Fruit fly (Drosophila melanogaster) whole organism, embryonic: ENCODE measurements around the gene CG6749.

ENCODE experiments used
- CG10565 ChIP-seq: fragments of 200-800 bp; sonication (Bioruptor generic); optimal IDR thresholded peaks from 3 replicates; lab custom pipeline; 2016; ENCODE audit warnings: missing biosample characterization, mild to moderate bottlenecking, missing genetic modification characterization
- CG13624 ChIP-seq: fragments of 200-800 bp; sonication (Bioruptor generic); optimal IDR thresholded peaks from 2 replicates; lab custom pipeline; 2016; ENCODE audit warnings: missing biosample characterization, missing genetic modification characterization
- CG17359 ChIP-seq: fragments of 200-800 bp; sonication (Bioruptor generic); optimal IDR thresholded peaks from 3 replicates; lab custom pipeline; 2018; ENCODE audit warnings: missing biosample characterization, mild to moderate bottlenecking, missing genetic modification characterization, moderate library complexity
- CG2116 ChIP-seq: fragments of 200-800 bp; sonication (Bioruptor generic); optimal IDR thresholded peaks from 3 replicates; lab custom pipeline; 2018; ENCODE audit warnings: missing biosample characterization, mild to moderate bottlenecking, missing genetic modification characterization
- CG2199 ChIP-seq: fragments of 200-800 bp; sonication (Bioruptor generic); IDR thresholded peaks from 3 replicates; pipeline ENCODE4 v1.3.6; 2022; ENCODE audit warnings: missing biosample characterization, missing genetic modification characterization
- CG2889 ChIP-seq: fragments of 200-800 bp; sonication (Bioruptor generic); IDR thresholded peaks from 3 replicates; pipeline ENCODE4 v1.3.6; 2022; ENCODE audit warnings: missing biosample characterization, missing genetic modification characterization
- CG30020 ChIP-seq: fragments of 200-800 bp; optimal IDR thresholded peaks from 2 replicates; lab custom pipeline; 2019; ENCODE audit warnings: missing biosample characterization, mild to moderate bottlenecking, missing genetic modification characterization, moderate library complexity
- CG30403 ChIP-seq: fragments of 200-800 bp; sonication (Bioruptor generic); optimal IDR thresholded peaks from 3 replicates; lab custom pipeline; 2016; ENCODE audit warnings: missing biosample characterization, missing genetic modification characterization
- CG34376 ChIP-seq: fragments of 200-800 bp; sonication (Bioruptor generic); optimal IDR thresholded peaks from 2 replicates; lab custom pipeline; 2018; ENCODE audit warnings: missing biosample characterization, mild to moderate bottlenecking, missing genetic modification characterization
- CG3995 ChIP-seq: fragments of 200-800 bp; sonication (Bioruptor generic); optimal IDR thresholded peaks from 3 replicates; lab custom pipeline; 2016; ENCODE audit warnings: missing biosample characterization, missing genetic modification characterization
- CG5245 ChIP-seq: fragments of 200-800 bp; sonication (Bioruptor generic); optimal IDR thresholded peaks from 3 replicates; lab custom pipeline; 2016; ENCODE audit warnings: missing biosample characterization, missing genetic modification characterization
- CG6654 ChIP-seq: fragments of 200-800 bp; sonication (Bioruptor generic); optimal IDR thresholded peaks from 2 replicates; lab custom pipeline; 2017; ENCODE audit warnings: missing biosample characterization, mild to moderate bottlenecking, missing genetic modification characterization
- CG7963 ChIP-seq: fragments of 200-800 bp; sonication (Bioruptor generic); IDR thresholded peaks from 3 replicates; pipeline ENCODE4 v1.3.6; 2022; ENCODE audit warnings: missing biosample characterization, missing genetic modification characterization; ENCODE audit not compliant: partially characterized antibody
- CG7987 ChIP-seq: fragments of 200-800 bp; sonication (Bioruptor generic); optimal IDR thresholded peaks from 2 replicates; lab custom pipeline; 2018; ENCODE audit warnings: missing biosample characterization, mild to moderate bottlenecking, missing genetic modification characterization, moderate library complexity
- CG8281 ChIP-seq: fragments of 200-800 bp; sonication (Bioruptor generic); optimal IDR thresholded peaks from 2 replicates; lab custom pipeline; 2018; ENCODE audit warnings: missing biosample characterization, mild to moderate bottlenecking, missing genetic modification characterization, moderate library complexity
- CG9932 ChIP-seq: fragments of 200-800 bp; sonication (Bioruptor generic); IDR thresholded peaks from 2 replicates; pipeline ENCODE4 v1.3.6; 2022; ENCODE audit warnings: missing biosample characterization, missing genetic modification characterization
- Chrac-16 ChIP-seq: fragments of 200-800 bp; sonication (Bioruptor generic); optimal IDR thresholded peaks from 3 replicates; lab custom pipeline; 2016; ENCODE audit warnings: missing biosample characterization, missing genetic modification characterization
- D19B ChIP-seq: fragments of 200-800 bp; sonication (Bioruptor generic); optimal IDR thresholded peaks from 2 replicates; lab custom pipeline; 2017; ENCODE audit warnings: missing biosample characterization, mild to moderate bottlenecking, missing genetic modification characterization
- Dip2 ChIP-seq: fragments of 200-800 bp; sonication (Bioruptor generic); IDR thresholded peaks from 2 replicates; pipeline ENCODE4 v1.3.6; 2022; ENCODE audit warnings: missing biosample characterization, missing genetic modification characterization
- Doc3 ChIP-seq: fragments of 200-800 bp; sonication (Bioruptor generic); IDR thresholded peaks from 3 replicates; pipeline ENCODE4 v1.3.6; 2022; ENCODE audit warnings: missing biosample characterization, missing genetic modification characterization; ENCODE audit not compliant: partially characterized antibody
- Fer1 ChIP-seq: fragments of 200-800 bp; sonication (Bioruptor generic); optimal IDR thresholded peaks from 2 replicates; lab custom pipeline; 2017; ENCODE audit warnings: missing biosample characterization, mild to moderate bottlenecking, missing genetic modification characterization
- Hand ChIP-seq: fragments of 200-800 bp; sonication (Bioruptor generic); optimal IDR thresholded peaks from 2 replicates; lab custom pipeline; 2017; ENCODE audit warnings: mild to moderate bottlenecking, missing biosample characterization, missing genetic modification reagents, missing genetic modification characterization
- HmgZ ChIP-seq: fragments of 200-800 bp; sonication (Bioruptor generic); optimal IDR thresholded peaks from 2 replicates; lab custom pipeline; 2018; ENCODE audit warnings: missing biosample characterization, mild to moderate bottlenecking, missing genetic modification characterization
- Hmr ChIP-seq: fragments of 200-800 bp; sonication (Bioruptor generic); optimal IDR thresholded peaks from 3 replicates; lab custom pipeline; 2017; ENCODE audit warnings: mild to moderate bottlenecking, missing biosample characterization, missing genetic modification reagents, missing genetic modification characterization
- Hr39 ChIP-seq: fragments of >200 bp; optimal IDR thresholded peaks from 2 replicates; lab custom pipeline; 2017
- Meics ChIP-seq: fragments of 200-800 bp; sonication (Bioruptor generic); optimal IDR thresholded peaks from 2 replicates; lab custom pipeline; 2017; ENCODE audit warnings: missing biosample characterization, mild to moderate bottlenecking, missing genetic modification characterization
- Nf-YA ChIP-seq: fragments of 200-800 bp; sonication (Bioruptor generic); IDR thresholded peaks from 2 replicates; pipeline ENCODE4 v1.3.6; 2022; ENCODE audit warnings: missing biosample characterization, missing genetic modification characterization
- Trl ChIP-seq, 3 experiments: fragments of >200 bp in 2 of 3; fragments of 200-800 bp in 1 of 3; sonication (Bioruptor generic) in 1 of 3; optimal IDR thresholded peaks; 2 replicates in 1 of 3; 3 replicates in 2 of 3; lab custom pipeline; 2016 to 2017; ENCODE audit warnings: missing biosample characterization in 1 of 3, missing genetic modification characterization in 1 of 3
- crp ChIP-seq, 2 experiments: fragments of 200-800 bp; sonication (Bioruptor generic); optimal IDR thresholded peaks; 2 replicates in 1 of 2; 3 replicates in 1 of 2; lab custom pipeline; 2017; ENCODE audit warnings: missing biosample characterization in 2 of 2, missing genetic modification characterization in 2 of 2, mild to moderate bottlenecking in 1 of 2, moderate library complexity in 1 of 2
- dimm ChIP-seq: fragments of 200-800 bp; sonication (Bioruptor generic); IDR thresholded peaks from 2 replicates; pipeline ENCODE4 v1.3.6; 2022; ENCODE audit warnings: missing biosample characterization, missing genetic modification characterization
- ewg ChIP-seq: fragments of 200-800 bp; sonication (Bioruptor generic); optimal IDR thresholded peaks from 3 replicates; lab custom pipeline; 2017; ENCODE audit warnings: mild to moderate bottlenecking, missing biosample characterization, missing genetic modification reagents, missing genetic modification characterization
- fd3F ChIP-seq: fragments of 200-800 bp; sonication (Bioruptor generic); optimal IDR thresholded peaks from 2 replicates; lab custom pipeline; 2018; ENCODE audit warnings: missing biosample characterization, mild to moderate bottlenecking, missing genetic modification characterization, moderate library complexity
- gcm ChIP-seq: fragments of 200-800 bp; sonication (Bioruptor generic); optimal IDR thresholded peaks from 2 replicates; lab custom pipeline; 2019; ENCODE audit warnings: missing biosample characterization, mild to moderate bottlenecking, missing genetic modification characterization, moderate library complexity
- nmo ChIP-seq: fragments of 200-800 bp; sonication (Bioruptor generic); optimal IDR thresholded peaks from 2 replicates; lab custom pipeline; 2018; ENCODE audit warnings: missing biosample characterization, mild to moderate bottlenecking, missing genetic modification characterization, moderate library complexity
- org-1 ChIP-seq: fragments of 200-800 bp; sonication (Bioruptor generic); optimal IDR thresholded peaks from 2 replicates; lab custom pipeline; 2017; ENCODE audit warnings: missing biosample characterization, missing genetic modification characterization
- phol ChIP-seq: fragments of 200-800 bp; sonication (Bioruptor generic); optimal IDR thresholded peaks from 3 replicates; lab custom pipeline; 2018; ENCODE audit warnings: missing biosample characterization, mild to moderate bottlenecking, missing genetic modification characterization, moderate library complexity
- pros ChIP-seq: fragments of 200-800 bp; sonication (Bioruptor generic); optimal IDR thresholded peaks from 3 replicates; lab custom pipeline; 2019; ENCODE audit warnings: missing biosample characterization, mild to moderate bottlenecking, missing genetic modification characterization, moderate library complexity
- sc ChIP-seq, 3 experiments: fragments of >200 bp in 2 of 3; fragments of 200-800 bp in 1 of 3; sonication (Bioruptor generic) in 1 of 3; optimal IDR thresholded peaks; 2 replicates in 2 of 3; 3 replicates in 1 of 3; lab custom pipeline; 2017; ENCODE audit warnings: mild to moderate bottlenecking in 1 of 3, missing biosample characterization in 1 of 3, missing genetic modification characterization in 1 of 3, missing genetic modification reagents in 1 of 3
- schlank ChIP-seq: fragments of 200-800 bp; sonication (Bioruptor generic); optimal IDR thresholded peaks from 2 replicates; lab custom pipeline; 2018; ENCODE audit warnings: missing biosample characterization, mild to moderate bottlenecking, missing genetic modification characterization
- sim ChIP-seq: fragments of 200-800 bp; sonication (Bioruptor generic); IDR thresholded peaks from 2 replicates; pipeline ENCODE4 v1.3.6; 2022; ENCODE audit warnings: missing biosample characterization, missing genetic modification characterization
- sisA ChIP-seq: fragments of 200-800 bp; sonication (Bioruptor generic); IDR thresholded peaks from 2 replicates; pipeline ENCODE4 v1.3.6; 2022; ENCODE audit warnings: missing biosample characterization, missing genetic modification characterization
- slbo ChIP-seq: fragments of 200-800 bp; sonication (Bioruptor generic); IDR thresholded peaks from 2 replicates; pipeline ENCODE4 v1.3.6; 2022; ENCODE audit warnings: missing biosample characterization, missing genetic modification characterization
- sna ChIP-seq: fragments of 200-800 bp; sonication (Bioruptor generic); IDR thresholded peaks from 2 replicates; pipeline ENCODE4 v1.3.6; 2022; ENCODE audit warnings: missing biosample characterization, missing genetic modification characterization; ENCODE audit not compliant: partially characterized antibody
- stc ChIP-seq: fragments of 200-800 bp; sonication (Bioruptor generic); IDR thresholded peaks from 2 replicates; pipeline ENCODE4 v1.3.6; 2022; ENCODE audit warnings: missing biosample characterization, missing genetic modification characterization
- tgo ChIP-seq: fragments of 200-800 bp; sonication (Bioruptor generic); IDR thresholded peaks from 3 replicates; pipeline ENCODE4 v1.3.6; 2022; ENCODE audit warnings: missing biosample characterization, missing genetic modification characterization
- toy ChIP-seq: fragments of 200-800 bp; sonication (Bioruptor generic); IDR thresholded peaks from 2 replicates; pipeline ENCODE4 v1.3.6; 2022; ENCODE audit warnings: missing biosample characterization, missing genetic modification characterization
- wdn ChIP-seq: fragments of 200-800 bp; sonication (Bioruptor generic); IDR thresholded peaks from 2 replicates; pipeline ENCODE4 v1.3.6; 2022; ENCODE audit warnings: missing biosample characterization, missing genetic modification characterization
- zen2 ChIP-seq: fragments of 200-800 bp; sonication (Bioruptor generic); IDR thresholded peaks from 3 replicates; pipeline ENCODE4 v1.3.6; 2022; ENCODE audit warnings: missing biosample characterization, missing genetic modification characterization; ENCODE audit not compliant: partially characterized antibody

The CG6749 gene

DNA sequence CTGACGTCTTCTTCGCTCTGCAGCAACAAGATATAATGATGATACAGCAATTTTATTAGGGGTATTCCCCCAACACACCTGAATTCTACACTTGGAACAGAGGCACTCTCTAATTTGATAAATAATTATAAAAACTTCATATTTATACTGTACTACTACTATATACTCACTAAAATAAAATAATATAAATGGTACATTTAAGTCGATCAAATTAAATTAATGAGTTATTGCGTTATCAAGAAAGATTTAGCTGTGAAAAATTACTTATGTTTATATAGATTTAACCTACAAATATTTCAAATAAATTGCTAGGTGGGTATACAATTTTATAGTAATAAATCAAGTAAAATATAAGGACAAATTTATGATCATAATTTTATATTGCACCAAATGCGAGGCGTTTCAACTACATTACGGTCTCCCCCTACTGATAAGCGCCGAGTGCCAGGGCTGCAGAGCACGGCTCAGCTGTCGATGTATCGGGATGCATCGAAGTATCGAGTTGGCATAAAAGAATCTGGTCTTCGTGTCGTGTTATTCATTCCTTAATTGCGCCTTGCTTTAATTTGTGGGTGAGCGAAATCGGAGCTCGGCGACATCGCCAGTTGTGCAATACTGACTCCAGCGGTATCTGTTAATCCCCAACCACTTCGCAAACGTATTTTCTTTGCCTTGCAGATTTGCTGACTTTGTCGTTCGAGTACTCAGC lies 19.6 kb downstream of the CG6749 start, which contains the start of gene vsg (continued):
- TF ChIP-seq CG3995 (GFP tag; lab: Kevin White, UChicago) (peak; percentile 48), CG10565 (no peak), sc (optimal IDR thresholded peaks at IDR 0.05; lab: Kevin White, UChicago) (no peak), sc (GFP tag; optimal IDR thresholded peaks at IDR 0.05; lab: Kevin White, UChicago) (peak; percentile 70), CG5245 (peak; percentile 52), zen2 (GFP tag; lab: Robert Waterston, UW) (peak; percentile 81), CG13624 (GFP tag; lab: Kevin White, UChicago) (peak; percentile 78), Meics (GFP tag; lab: Kevin White, UChicago) (peak; percentile 85), Fer1 (GFP tag; lab: Kevin White, UChicago) (peak; percentile 63), CG6654 (GFP tag; lab: Kevin White, UChicago) (peak; percentile 53), CG30403 (GFP tag; lab: Kevin White, UChicago) (peak; percentile 88), CG34376 (GFP tag; lab: Kevin White, UChicago) (no peak), Trl (optimal IDR thresholded peaks at IDR 0.05; lab: Kevin White, UChicago) (no peak), Trl (GFP tag; optimal IDR thresholded peaks at IDR 0.05; lab: Kevin White, UChicago) (peak; percentile 28), dimm (no peak), Nf-YA (GFP tag; lab: Robert Waterston, UW) (peak; percentile 35; the same call in 1 of the 2 replicates), Dip2 (GFP tag; lab: Robert Waterston, UW) (no peak), CG2116 (peak; percentile 67), wdn (GFP tag; lab: Robert Waterston, UW) (peak; percentile 13), sisA (peak; percentile 55; the same call in 1 of the 2 replicates), D19B (GFP tag; lab: Kevin White, UChicago) (peak; percentile 73), Hand (GFP tag; lab: Kevin White, UChicago) (peak; percentile 31), CG17359 (tag; lab: Kevin White, UChicago) (peak; percentile 71), CG30020 (tag; lab: Kevin White, UChicago) (peak; percentile 92), pros (peak; percentile 17), CG7963 (GFP tag; lab: Robert Waterston, UW) (peak; percentile 84), fd3F (peak; percentile 74), tgo (peak; percentile 81), Hmr (GFP tag; lab: Kevin White, UChicago) (peak; percentile 75), CG2199 (GFP tag; lab: Robert Waterston, UW) (0 out of 3 replicates have a peak, but pooled peaks have one; percentile 29), ewg (GFP tag; lab: Kevin White, UChicago) (peak; percentile 59), HmgZ (tag; lab: Kevin White, UChicago) (peak; percentile 34), nmo (GFP tag; lab: Kevin White, UChicago) (peak; percentile 90), CG9932 (GFP tag; lab: Robert Waterston, UW) (peak; percentile 84), schlank (tag; lab: Kevin White, UChicago) (peak; percentile 19), sna (peak; percentile 63), Hr39 (lab: Kevin White, UChicago) (no peak), stc (GFP tag; lab: Robert Waterston, UW) (peak; percentile 46; the same call in 1 of the 2 replicates), CG2889 (GFP tag; lab: Robert Waterston, UW) (no peak), org-1 (GFP tag; lab: Kevin White, UChicago) (peak; percentile 39), phol (tag; lab: Kevin White, UChicago) (peak; percentile 90), Doc3 (peak; percentile 55), crp (GFP tag; optimal IDR thresholded peaks at IDR 0.05; lab: Kevin White, UChicago) (peak; percentile 0 to 77), Chrac-16 (GFP tag; lab: Kevin White, UChicago) (peak; percentile 74), gcm (GFP tag; lab: Kevin White, UChicago) (peak; percentile 48), toy (peak; percentile 60; the same call in 1 of the 2 replicates), CG7987 (no peak), slbo (peak; percentile 78), CG8281 (tag; lab: Kevin White, UChicago) (peak; percentile 55), sim (GFP tag; lab: Robert Waterston, UW) (no peak)
